Fruit fly (Drosophila melanogaster) whole organism, embryonic: ENCODE results near the gene papi.
A peak's percentile ranks its signal among the peaks of the same experiment; 100 is the strongest.

Experiments used
- CG10959 ChIP-seq: fragments of 200-800 bp; sonication (Bioruptor generic); IDR thresholded peaks from 2 replicates; pipeline ENCODE4 v1.3.6; 2022; ENCODE audit warnings: missing biosample characterization, missing genetic modification characterization
- CG11247 ChIP-seq: fragments of 200-800 bp; sonication (Bioruptor generic); IDR thresholded peaks from 2 replicates; pipeline ENCODE4 v1.3.6; 2022; ENCODE audit warnings: missing biosample characterization, missing genetic modification characterization
- CG12391 ChIP-seq: fragments of 200-800 bp; sonication (Bioruptor generic); optimal IDR thresholded peaks from 3 replicates; lab custom pipeline; 2018; ENCODE audit warnings: missing biosample characterization, mild to moderate bottlenecking, missing genetic modification characterization, moderate library complexity
- CG14965 ChIP-seq: fragments of 200-800 bp; sonication (Bioruptor generic); optimal IDR thresholded peaks from 2 replicates; lab custom pipeline; 2016; ENCODE audit warnings: missing biosample characterization, missing genetic modification characterization, borderline replicate concordance
- CG15011 ChIP-seq: fragments of 200-800 bp; sonication (Bioruptor generic); optimal IDR thresholded peaks from 3 replicates; lab custom pipeline; 2018; ENCODE audit warnings: missing biosample characterization, mild to moderate bottlenecking, missing genetic modification characterization
- CG15269 ChIP-seq: fragments of 200-800 bp; sonication (Bioruptor generic); optimal IDR thresholded peaks from 2 replicates; lab custom pipeline; 2018; ENCODE audit warnings: missing biosample characterization, mild to moderate bottlenecking, missing genetic modification characterization, moderate library complexity
- CG18262 ChIP-seq: fragments of 200-800 bp; optimal IDR thresholded peaks from 3 replicates; lab custom pipeline; 2019; ENCODE audit warnings: missing biosample characterization, mild to moderate bottlenecking, missing genetic modification characterization, moderate library complexity
- CG2116 ChIP-seq: fragments of 200-800 bp; sonication (Bioruptor generic); optimal IDR thresholded peaks from 3 replicates; lab custom pipeline; 2018; ENCODE audit warnings: missing biosample characterization, mild to moderate bottlenecking, missing genetic modification characterization
- CG2129 ChIP-seq: fragments of 200-800 bp; sonication (Bioruptor generic); IDR thresholded peaks from 2 replicates; pipeline ENCODE4 v1.3.6; 2022; ENCODE audit warnings: missing biosample characterization, missing genetic modification characterization; ENCODE audit not compliant: partially characterized antibody
- CG2712 ChIP-seq: fragments of 200-800 bp; optimal IDR thresholded peaks from 3 replicates; lab custom pipeline; 2019; ENCODE audit warnings: missing biosample characterization, mild to moderate bottlenecking, missing genetic modification characterization, moderate library complexity
- CG32767 ChIP-seq: fragments of 200-800 bp; sonication (Bioruptor generic); IDR thresholded peaks from 2 replicates; pipeline ENCODE4 v1.3.6; 2022; ENCODE audit warnings: missing biosample characterization, missing genetic modification characterization
- CG32772 ChIP-seq: fragments of 200-800 bp; sonication (Bioruptor generic); IDR thresholded peaks from 2 replicates; pipeline ENCODE4 v1.3.6; 2022; ENCODE audit warnings: missing biosample characterization, missing genetic modification characterization
- CG3281 ChIP-seq: fragments of 200-800 bp; sonication (Bioruptor generic); optimal IDR thresholded peaks from 3 replicates; lab custom pipeline; 2017; ENCODE audit warnings: missing biosample characterization, mild to moderate bottlenecking, missing genetic modification characterization
- CG34224 ChIP-seq: fragments of 200-800 bp; sonication (Bioruptor generic); IDR thresholded peaks from 3 replicates; pipeline ENCODE4 v1.3.6; 2022; ENCODE audit warnings: missing biosample characterization, missing genetic modification characterization; ENCODE audit not compliant: partially characterized antibody
- CG3847 ChIP-seq: fragments of 200-800 bp; sonication (Bioruptor generic); IDR thresholded peaks from 2 replicates; pipeline ENCODE4 v1.3.6; 2022; ENCODE audit warnings: missing biosample characterization, missing genetic modification characterization
- CG4707 ChIP-seq: fragments of 200-800 bp; sonication (Bioruptor generic); optimal IDR thresholded peaks from 2 replicates; lab custom pipeline; 2018; ENCODE audit warnings: missing biosample characterization, mild to moderate bottlenecking, missing genetic modification characterization, moderate library complexity
- CG6272 ChIP-seq: fragments of 200-800 bp; sonication (Bioruptor generic); IDR thresholded peaks from 2 replicates; pipeline ENCODE4 v1.3.6; 2022; ENCODE audit warnings: missing biosample characterization, missing genetic modification characterization
- CG6854 ChIP-seq: fragments of 200-800 bp; sonication (Bioruptor generic); optimal IDR thresholded peaks from 3 replicates; lab custom pipeline; 2017; ENCODE audit warnings: missing biosample characterization, mild to moderate bottlenecking, missing genetic modification characterization
- CTCF ChIP-seq: fragments of 200-800 bp; sonication (Bioruptor generic); optimal IDR thresholded peaks from 2 replicates; lab custom pipeline; 2017; ENCODE audit warnings: missing biosample characterization, mild to moderate bottlenecking, missing genetic modification characterization, moderate library complexity
- D19B ChIP-seq: fragments of 200-800 bp; sonication (Bioruptor generic); optimal IDR thresholded peaks from 2 replicates; lab custom pipeline; 2017; ENCODE audit warnings: missing biosample characterization, mild to moderate bottlenecking, missing genetic modification characterization
- Dek ChIP-seq: fragments of 200-800 bp; sonication (Bioruptor generic); optimal IDR thresholded peaks from 3 replicates; lab custom pipeline; 2019; ENCODE audit warnings: missing biosample characterization, mild to moderate bottlenecking, missing genetic modification characterization, moderate library complexity
- Dll ChIP-seq: fragments of 200-800 bp; sonication (Bioruptor generic); IDR thresholded peaks from 4 replicates; pipeline ENCODE4 v1.3.6; 2022; ENCODE audit warnings: missing biosample characterization, missing genetic modification characterization; ENCODE audit not compliant: partially characterized antibody
- H2.0 ChIP-seq: fragments of 200-800 bp; sonication (Bioruptor generic); IDR thresholded peaks from 2 replicates; pipeline ENCODE4 v1.3.6; 2022; ENCODE audit warnings: missing biosample characterization, missing genetic modification characterization
- HHEX ChIP-seq: fragments of 200-800 bp; sonication (Bioruptor generic); optimal IDR thresholded peaks from 3 replicates; lab custom pipeline; 2017; ENCODE audit warnings: missing biosample characterization, mild to moderate bottlenecking, missing genetic modification characterization, missing genetic modification reagents
- HLH4C ChIP-seq: fragments of 200-800 bp; sonication (Bioruptor generic); IDR thresholded peaks from 3 replicates; pipeline ENCODE4 v1.3.6; 2022; ENCODE audit warnings: missing biosample characterization, missing genetic modification characterization; ENCODE audit not compliant: partially characterized antibody
- Hr78 ChIP-seq, 2 experiments: fragments of 200-800 bp in 1 of 2; fragments of >200 bp in 1 of 2; sonication (Bioruptor generic) in 1 of 2; optimal IDR thresholded peaks; 2 replicates each; lab custom pipeline; 2017 to 2019; ENCODE audit warnings: missing biosample characterization in 2 of 2, missing genetic modification characterization in 2 of 2, mild to moderate bottlenecking in 1 of 2, moderate library complexity in 1 of 2
- Meics ChIP-seq: fragments of 200-800 bp; sonication (Bioruptor generic); optimal IDR thresholded peaks from 2 replicates; lab custom pipeline; 2017; ENCODE audit warnings: missing biosample characterization, mild to moderate bottlenecking, missing genetic modification characterization
- Oaz ChIP-seq: fragments of 200-800 bp; sonication (Bioruptor generic); IDR thresholded peaks from 2 replicates; pipeline ENCODE4 v1.3.6; 2022; ENCODE audit warnings: missing biosample characterization, missing genetic modification characterization
- Opbp ChIP-seq: fragments of 200-800 bp; sonication (Bioruptor generic); IDR thresholded peaks from 3 replicates; pipeline ENCODE4 v1.3.6; 2022; ENCODE audit warnings: missing biosample characterization, missing genetic modification characterization; ENCODE audit not compliant: partially characterized antibody
- Spps ChIP-seq: fragments of 200-800 bp; sonication (Bioruptor generic); optimal IDR thresholded peaks from 2 replicates; lab custom pipeline; 2018; ENCODE audit warnings: missing biosample characterization, mild to moderate bottlenecking, missing genetic modification characterization
- ash1 ChIP-seq: fragments of 200-800 bp; sonication (Bioruptor generic); optimal IDR thresholded peaks from 2 replicates; lab custom pipeline; 2018; ENCODE audit warnings: missing biosample characterization, mild to moderate bottlenecking, missing genetic modification characterization
- cato ChIP-seq: fragments of 200-800 bp; sonication (Bioruptor generic); optimal IDR thresholded peaks from 2 replicates; lab custom pipeline; 2016; ENCODE audit warnings: missing biosample characterization, missing genetic modification characterization, borderline replicate concordance
- esg ChIP-seq: fragments of 200-800 bp; sonication (Bioruptor generic); conservative IDR thresholded peaks from 2 replicates; pipeline ENCODE4 v1.3.6; 2022; ENCODE audit warnings: missing biosample characterization, missing genetic modification characterization
- fu2 ChIP-seq: fragments of 200-800 bp; sonication (Bioruptor generic); optimal IDR thresholded peaks from 2 replicates; lab custom pipeline; 2016; ENCODE audit warnings: missing biosample characterization, missing genetic modification characterization
- gsb-n ChIP-seq: fragments of 200-800 bp; sonication (Bioruptor generic); optimal IDR thresholded peaks from 3 replicates; lab custom pipeline; 2018; ENCODE audit warnings: missing biosample characterization, mild to moderate bottlenecking, missing genetic modification characterization
- h ChIP-seq: fragments of >200 bp; optimal IDR thresholded peaks from 2 replicates; lab custom pipeline; 2017
- ham ChIP-seq: fragments of 200-800 bp; sonication (Bioruptor generic); IDR thresholded peaks from 2 replicates; pipeline ENCODE4 v1.3.6; 2022; ENCODE audit warnings: missing biosample characterization, missing genetic modification characterization
- hb ChIP-seq: fragments of 200-800 bp; sonication (Bioruptor generic); IDR thresholded peaks from 3 replicates; pipeline ENCODE4 v1.3.6; 2022; ENCODE audit warnings: missing biosample characterization, missing genetic modification characterization; ENCODE audit not compliant: partially characterized antibody
- ind ChIP-seq: fragments of 200-800 bp; sonication (Bioruptor generic); optimal IDR thresholded peaks from 3 replicates; lab custom pipeline; 2016; ENCODE audit warnings: missing biosample characterization, missing genetic modification characterization
- insv ChIP-seq, 2 experiments: fragments of 200-800 bp; sonication (Bioruptor generic); optimal IDR thresholded peaks; 3 replicates each; lab custom pipeline; 2016 to 2018; ENCODE audit warnings: missing biosample characterization in 2 of 2, missing genetic modification characterization in 2 of 2
- jigr1 ChIP-seq: fragments of 200-800 bp; sonication (Bioruptor generic); IDR thresholded peaks from 3 replicates; pipeline ENCODE4 v1.3.6; 2022; ENCODE audit warnings: missing biosample characterization, missing genetic modification characterization
- kay ChIP-seq: fragments of 200-800 bp; sonication (Bioruptor generic); optimal IDR thresholded peaks from 2 replicates; lab custom pipeline; 2016; ENCODE audit warnings: missing biosample characterization, missing genetic modification characterization
- mam ChIP-seq: fragments of 200-800 bp; sonication (Bioruptor generic); optimal IDR thresholded peaks from 3 replicates; lab custom pipeline; 2016; ENCODE audit warnings: missing biosample characterization, missing genetic modification characterization
- nerfin-2 ChIP-seq: fragments of 200-800 bp; sonication (Bioruptor generic); IDR thresholded peaks from 2 replicates; pipeline ENCODE4 v1.3.6; 2022; ENCODE audit warnings: missing biosample characterization, missing genetic modification characterization; ENCODE audit not compliant: partially characterized antibody
- sd ChIP-seq: fragments of 200-800 bp; sonication (Bioruptor generic); optimal IDR thresholded peaks from 3 replicates; lab custom pipeline; 2018; ENCODE audit warnings: missing biosample characterization, mild to moderate bottlenecking, missing genetic modification characterization, moderate library complexity
- sens ChIP-seq: fragments of 200-800 bp; sonication (Bioruptor generic); peaks from one replicate; lab custom pipeline; 2016; ENCODE audit warnings: missing biosample characterization, missing genetic modification characterization
- tin ChIP-seq: fragments of 200-800 bp; sonication (Bioruptor generic); optimal IDR thresholded peaks from 3 replicates; lab custom pipeline; 2016; ENCODE audit warnings: missing biosample characterization, missing genetic modification characterization
- tx ChIP-seq: fragments of 200-800 bp; sonication (Bioruptor generic); optimal IDR thresholded peaks from 2 replicates; lab custom pipeline; 2016; ENCODE audit warnings: missing biosample characterization, missing genetic modification characterization
- unpg ChIP-seq: fragments of 200-800 bp; sonication (Bioruptor generic); optimal IDR thresholded peaks from 3 replicates; lab custom pipeline; 2018; ENCODE audit warnings: missing biosample characterization, mild to moderate bottlenecking, missing genetic modification characterization, moderate library complexity

papi gene

DNA sequence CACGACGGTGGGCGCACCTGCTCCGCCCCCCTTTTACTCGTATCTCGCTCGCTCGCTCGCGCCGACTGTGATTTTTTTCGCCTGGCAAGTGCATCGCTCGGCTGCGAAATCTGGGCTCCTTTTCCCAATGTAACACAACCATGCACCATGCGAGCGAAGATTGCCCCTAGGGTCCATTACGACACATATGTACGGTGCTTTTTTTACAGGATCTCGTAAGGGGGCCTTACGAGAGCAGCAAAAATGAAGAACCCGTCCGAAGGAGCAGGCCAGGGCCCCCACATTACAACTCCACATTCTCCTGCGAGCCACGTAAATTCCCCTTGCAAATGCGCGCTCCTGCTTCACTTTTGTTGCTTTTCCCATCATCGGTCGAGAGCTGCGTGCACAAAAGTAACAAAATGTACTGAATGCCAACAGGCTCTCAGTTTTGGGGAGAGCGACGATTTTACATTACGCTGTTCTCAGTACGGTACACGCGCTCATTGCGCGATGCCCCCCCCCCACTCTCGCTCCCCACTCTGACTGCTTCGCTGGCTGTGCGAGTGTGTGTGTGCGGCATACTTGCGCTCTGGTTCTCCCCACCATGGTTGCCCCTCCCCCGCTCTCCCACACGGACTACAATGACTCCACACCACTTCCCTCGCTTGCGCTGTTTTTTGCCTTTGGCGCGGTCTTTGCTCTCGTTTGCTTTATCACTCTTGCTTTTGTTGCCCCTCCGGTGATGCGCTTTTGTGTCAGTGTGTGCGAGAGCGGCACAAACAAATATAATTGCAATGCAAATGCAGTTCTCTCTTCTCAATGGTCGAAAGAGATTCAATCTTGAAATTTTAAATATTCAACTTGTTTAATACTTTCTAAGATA lies 17.5 kb upstream of the papi start (continued):
- TF ChIP-seq Meics (GFP tag; lab: Kevin White, UChicago) (no peak), CG34224 (GFP tag; lab: Robert Waterston, UW) (peak; percentile 32; the same call in 1 of the 3 replicates), unpg (GFP tag; lab: Kevin White, UChicago) (no peak), Opbp (GFP tag; lab: Robert Waterston, UW) (peak; percentile 64), HLH4C (peak; percentile 34; the same call in 2 of the 3 replicates), D19B (GFP tag; lab: Kevin White, UChicago) (no peak), CG14965 (GFP tag; lab: Kevin White, UChicago) (no peak), sens (GFP tag; lab: Kevin White, UChicago) (peak; percentile 46), CG4707 (GFP tag; lab: Kevin White, UChicago) (no peak), Spps (no peak), CG3847 (no peak), CG32772 (GFP tag; lab: Robert Waterston, UW) (no peak), Dek (no peak), sd (tag; lab: Kevin White, UChicago) (peak; percentile 77), H2.0 (GFP tag; lab: Robert Waterston, UW) (no peak), gsb-n (tag; lab: Kevin White, UChicago) (no peak), Oaz (GFP tag; lab: Robert Waterston, UW) (no peak), kay (GFP tag; lab: Kevin White, UChicago) (peak; percentile 39), CG2116 (GFP tag; lab: Kevin White, UChicago) (no peak), CG15011 (GFP tag; lab: Kevin White, UChicago) (no peak), ash1 (GFP tag; lab: Kevin White, UChicago) (no peak), tx (GFP tag; lab: Kevin White, UChicago) (no peak), esg (GFP tag; lab: Robert Waterston, UW) (no peak), ind (GFP tag; lab: Kevin White, UChicago) (no peak), Dll (peak; percentile 34; the same call in 2 of the 4 replicates), CG2712 (peak; percentile 27), mam (GFP tag; lab: Kevin White, UChicago) (no peak), CG10959 (GFP tag; lab: Robert Waterston, UW) (no peak), CG3281 (GFP tag; lab: Kevin White, UChicago) (no peak), CG6272 (GFP tag; lab: Robert Waterston, UW) (0 out of 2 replicates have a peak, but pooled peaks have one; percentile 20), tin (GFP tag; lab: Kevin White, UChicago) (no peak), CG18262 (tag; lab: Kevin White, UChicago) (no peak), CG6854 (GFP tag; lab: Kevin White, UChicago) (no peak), CG32767 (GFP tag; lab: Robert Waterston, UW) (no peak), CTCF (GFP tag; lab: Kevin White, UChicago) (no peak), hb (GFP tag; lab: Robert Waterston, UW) (no peak), CG15269 (tag; lab: Kevin White, UChicago) (no peak), CG12391 (tag; lab: Kevin White, UChicago) (no peak), CG11247 (GFP tag; lab: Robert Waterston, UW) (no peak), jigr1 (no peak), ham (GFP tag; lab: Robert Waterston, UW) (no peak), CG2129 (GFP tag; lab: Robert Waterston, UW) (no peak), fu2 (no peak), Hr78 (GFP tag; optimal IDR thresholded peaks at IDR 0.05; lab: Kevin White, UChicago) (no peak), h (lab: Kevin White, UChicago) (no peak), cato (GFP tag; lab: Kevin White, UChicago) (no peak), insv (GFP tag; optimal IDR thresholded peaks at IDR 0.05; lab: Kevin White, UChicago) (no peak), nerfin-2 (GFP tag; lab: Robert Waterston, UW) (0 out of 2 replicates have a peak, but pooled peaks have one; percentile 40), HHEX (GFP tag; lab: Kevin White, UChicago) (no peak)
